Worm (Caenorhabditis elegans) whole organism, late embryonic: ENCODE measurements around the gene twk-44.

Experiments used
- ceh-24 ChIP-seq: sonication (generic microtip); optimal IDR thresholded peaks from 2 replicates; lab custom pipeline; 2016; ENCODE audit warnings: mild to moderate bottlenecking, missing genetic modification characterization, missing compliant biosample characterization
- ceh-45 ChIP-seq: fragments of 200-800 bp; sonication (Bioruptor generic); IDR thresholded peaks from 2 replicates; pipeline ENCODE4 v1.3.6; 2022; ENCODE audit warnings: missing genetic modification reagents, missing genetic modification characterization, missing compliant biosample characterization
- pqm-1 ChIP-seq: sonication (generic microtip); optimal IDR thresholded peaks from 2 replicates; lab custom pipeline; 2016; ENCODE audit warnings: missing genetic modification characterization, missing compliant biosample characterization

ce11 chrX:11598839-11599238 is 28.1 kb downstream of the twk-44 start:
- no peak for TF ChIP-seq ceh-45 (GFP tag; lab: Robert Waterston, UW)
- TF ChIP-seq ceh-24 (tag; lab: Kevin White, UChicago): no peak
- no peak for TF ChIP-seq pqm-1 (tag; lab: Kevin White, UChicago)
